Worm (Caenorhabditis elegans) whole organism, L2 larva: ENCODE measurements around the gene pei-1.

ENCODE experiments used
- C34F6.9 ChIP-seq: fragments of 150-350 bp; optimal IDR thresholded peaks from 2 replicates; lab custom pipeline; 2014; ENCODE audit warnings: missing biosample characterization, missing genetic modification characterization
- ceh-82 ChIP-seq: fragments of 150-350 bp; optimal IDR thresholded peaks from 2 replicates; lab custom pipeline; 2014; ENCODE audit warnings: missing biosample characterization, missing genetic modification characterization
- nhr-12 ChIP-seq: fragments of 150-350 bp; optimal IDR thresholded peaks from 2 replicates; lab custom pipeline; 2014; ENCODE audit warnings: missing biosample characterization, missing genetic modification characterization
- nhr-129 ChIP-seq: fragments of 150-350 bp; optimal IDR thresholded peaks from 2 replicates; lab custom pipeline; 2014; ENCODE audit warnings: missing biosample characterization, missing genetic modification characterization
- ztf-11 ChIP-seq: sonication (generic microtip); optimal IDR thresholded peaks from 2 replicates; lab custom pipeline; 2017; ENCODE audit warnings: missing biosample characterization, missing genetic modification characterization
- ztf-4 ChIP-seq: fragments of 150-350 bp; optimal IDR thresholded peaks from 2 replicates; lab custom pipeline; 2014; ENCODE audit warnings: missing biosample characterization, missing genetic modification characterization

DNA sequence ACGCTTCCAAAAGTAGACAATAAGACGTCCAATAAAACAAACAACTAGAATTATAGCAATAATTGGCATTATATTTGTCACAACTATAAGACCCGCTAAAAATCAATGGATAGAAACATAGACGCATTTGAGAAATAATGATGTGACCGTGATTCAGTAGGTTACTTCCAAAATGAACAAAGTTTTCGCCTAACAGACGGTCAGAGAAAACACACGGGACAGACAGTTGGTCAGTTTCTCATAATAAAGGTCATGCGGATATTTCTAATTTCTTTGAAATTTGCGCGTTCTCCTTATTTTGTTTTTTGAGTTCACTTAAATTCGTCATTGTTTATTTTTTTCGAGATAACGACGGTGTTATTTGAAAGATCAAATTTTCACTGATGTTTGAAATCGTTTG, 39.3 kb upstream of the pei-1 start:
- TF ChIP-seq ztf-11: no peak
- TF ChIP-seq nhr-129 (tag; lab: Kevin White, UChicago): no peak
- no peak for TF ChIP-seq nhr-12 (tag; lab: Kevin White, UChicago)
- TF ChIP-seq ceh-82 (tag; lab: Kevin White, UChicago): no peak
- TF ChIP-seq C34F6.9 (tag; lab: Kevin White, UChicago): no peak
- TF ChIP-seq ztf-4: no peak
